Worm (Caenorhabditis elegans) whole organism, midembryonic: Measurements from ENCODE around the gene Y41G9A.10.

Source experiments
- cog-1 ChIP-seq: sonication (generic microtip); optimal IDR thresholded peaks from 2 replicates; lab custom pipeline; 2016; ENCODE audit warnings: missing genetic modification characterization, missing compliant biosample characterization
- flt-1 ChIP-seq: fragments of 200-800 bp; sonication (Bioruptor generic); IDR thresholded peaks from 2 replicates; pipeline ENCODE4 v1.3.6; 2022; ENCODE audit warnings: missing genetic modification characterization, missing compliant biosample characterization
- klf-2 ChIP-seq: fragments of 200-800 bp; sonication (Bioruptor generic); conservative IDR thresholded peaks from 2 replicates; pipeline ENCODE4 v1.3.6; 2022; ENCODE audit warnings: missing genetic modification reagents, missing genetic modification characterization, missing compliant biosample characterization
- ref-1 ChIP-seq: fragments of 200-800 bp; sonication (Bioruptor generic); conservative IDR thresholded peaks from 2 replicates; pipeline ENCODE4 v1.3.6; 2022; ENCODE audit warnings: missing genetic modification reagents, missing genetic modification characterization, missing compliant biosample characterization
- tab-1 ChIP-seq: fragments of 200-800 bp; sonication (Bioruptor generic); IDR thresholded peaks from 2 replicates; pipeline ENCODE4 v1.3.6; 2022; ENCODE audit warnings: missing genetic modification characterization, missing compliant biosample characterization
- ztf-23 ChIP-seq: fragments of 200-800 bp; sonication (Bioruptor generic); IDR thresholded peaks from 2 replicates; pipeline ENCODE4 v1.3.6; 2022; ENCODE audit warnings: missing genetic modification reagents, missing genetic modification characterization, missing compliant biosample characterization
- ztf-29 ChIP-seq: fragments of 200-800 bp; sonication (Bioruptor generic); IDR thresholded peaks from 2 replicates; pipeline ENCODE4 v1.3.6; 2022; ENCODE audit warnings: missing genetic modification reagents, missing genetic modification characterization, missing compliant biosample characterization

ce11 chrX:2928089-2928488, 18.3 kb downstream of the Y41G9A.10 start:
- TF ChIP-seq ztf-29 (GFP tag; lab: Robert Waterston, UW), result no peak
- TF ChIP-seq flt-1 (GFP tag; lab: Robert Waterston, UW), result no peak
- TF ChIP-seq tab-1 (GFP tag; lab: Robert Waterston, UW), result no peak
- no peak for TF ChIP-seq ref-1 (GFP tag; lab: Robert Waterston, UW)
- TF ChIP-seq cog-1 (tag; lab: Kevin White, UChicago), result no peak
- TF ChIP-seq klf-2 (GFP tag; lab: Robert Waterston, UW), result no peak
- TF ChIP-seq ztf-23, result 0 out of 2 replicates have a peak, but pooled peaks have one; percentile 30
